Fruit fly (Drosophila melanogaster): ENCODE measurements around the gene CG31099.

The CG31099 gene

DNA sequence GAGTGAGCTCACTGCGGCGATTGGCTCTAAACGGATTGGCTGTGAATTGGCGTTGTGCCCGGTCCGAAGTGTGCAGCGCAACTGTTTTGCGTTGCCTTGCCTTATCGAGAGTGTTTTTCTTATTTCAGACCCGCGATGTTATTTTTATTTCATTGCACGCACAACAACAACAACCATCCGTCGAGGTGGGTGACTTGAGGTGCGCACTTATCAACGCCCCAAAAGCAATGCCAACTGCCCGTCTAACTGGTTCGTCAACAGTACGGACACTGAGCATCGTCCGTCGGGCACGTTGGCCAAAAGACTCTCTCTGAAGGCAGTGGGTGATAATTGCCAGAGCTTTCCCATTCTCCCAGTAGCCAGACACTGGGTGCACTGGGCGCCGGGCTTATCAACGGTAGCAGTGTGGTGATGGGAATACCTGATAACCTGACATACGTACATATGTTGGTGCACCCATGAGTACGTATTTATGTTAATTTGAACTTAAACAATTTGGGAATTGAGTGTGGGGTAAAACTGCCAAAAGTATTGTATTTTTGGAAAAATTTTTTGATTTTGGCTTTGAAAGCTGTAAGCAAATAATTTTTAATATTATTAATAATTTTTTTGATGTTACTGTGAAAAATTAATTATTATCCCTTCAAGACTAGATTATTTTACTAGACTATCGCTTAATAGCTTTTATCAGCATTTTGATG, 15.3 kb downstream of the CG31099 start, which contains the start of gene CG31102:
TSS of gene CG31102 (minus strand) at position 275 of the 701 bp plus-strand sequence.
- TF ChIP-seq Sin3A (optimal IDR thresholded peaks at IDR 0.05): no peak
- TF ChIP-seq ttk (optimal IDR thresholded peaks at IDR 0.05): no peak
- no peak for TF ChIP-seq Myc (optimal IDR thresholded peaks at IDR 0.05)
- no peak for TF ChIP-seq insv (optimal IDR thresholded peaks at IDR 0.05)

DNA sequence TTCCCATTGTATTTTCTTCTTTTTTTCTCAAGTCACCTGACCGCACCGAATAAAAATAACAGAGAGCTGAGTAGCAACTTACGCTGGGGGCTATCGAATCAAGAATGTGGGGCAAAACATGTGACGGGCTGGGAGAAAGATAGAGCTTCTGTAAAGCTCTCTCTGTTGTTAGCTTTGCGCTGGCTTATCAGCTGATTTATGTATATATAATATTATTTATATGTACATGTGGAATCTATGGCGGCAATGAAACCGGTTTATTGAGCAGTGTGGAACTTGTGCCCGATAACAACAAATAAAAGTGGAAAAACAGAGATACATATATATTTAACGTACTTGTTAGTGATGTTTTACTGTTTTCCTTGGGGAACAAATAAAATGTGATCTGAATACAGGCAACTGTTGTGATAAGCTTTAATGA, 17.9 kb downstream of the CG31099 start, which contains the start of gene CG31098:
TSS of gene CG31098 (minus strand) at position 114 of the 421 bp plus-strand sequence.
- no peak for TF ChIP-seq Sin3A (optimal IDR thresholded peaks at IDR 0.05)

DNA sequence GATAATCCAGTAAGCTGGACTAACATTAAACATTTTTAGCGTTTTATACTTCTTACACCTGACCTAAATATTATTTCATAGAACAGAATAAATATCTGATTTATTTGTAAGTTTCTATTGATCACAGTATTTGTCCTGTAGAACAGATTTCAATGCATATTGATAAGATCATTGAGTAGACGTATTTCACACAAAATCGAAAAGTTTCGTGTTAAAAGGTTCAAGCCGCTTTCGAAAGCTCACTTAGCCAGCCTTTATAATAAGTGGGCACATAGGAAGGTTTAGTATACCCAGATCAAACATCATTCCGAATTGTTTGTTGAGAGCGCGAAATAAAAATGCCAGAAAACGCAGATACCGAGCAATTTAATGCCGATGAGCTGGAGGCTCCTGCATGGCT, 21.2 kb downstream of the CG31099 start, which contains the start of gene CG11893:
TSS of gene CG11893 (plus strand) at position 301 of the 400 bp plus-strand sequence.
- no peak for TF ChIP-seq Myc (optimal IDR thresholded peaks at IDR 0.05)
- no peak for TF ChIP-seq ttk (optimal IDR thresholded peaks at IDR 0.05)
- TF ChIP-seq psq (optimal IDR thresholded peaks at IDR 0.05): no peak
- no peak for TF ChIP-seq insv (optimal IDR thresholded peaks at IDR 0.05)
- TF ChIP-seq h (optimal IDR thresholded peaks at IDR 0.05): no peak
- no peak for TF ChIP-seq Sin3A (optimal IDR thresholded peaks at IDR 0.05)

DNA sequence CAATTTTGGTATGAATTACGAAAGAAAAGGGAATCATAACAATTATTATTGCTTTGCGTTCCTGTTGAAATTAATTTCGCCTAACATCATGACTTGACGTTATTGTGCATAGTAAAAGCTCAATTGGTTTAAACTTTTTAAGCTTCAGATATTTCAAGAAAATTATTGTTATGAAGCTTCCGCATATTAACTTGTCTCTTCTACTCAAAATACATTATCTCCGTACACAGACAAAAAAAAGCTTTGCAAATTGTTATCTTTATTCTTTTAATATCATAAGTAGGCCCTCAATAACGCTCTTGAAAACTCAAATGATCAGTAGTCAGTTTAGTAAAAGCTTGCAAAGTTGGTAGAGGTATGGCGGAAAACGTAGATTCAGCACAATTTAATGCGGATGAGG, 23.6 kb downstream of the CG31099 start, which contains the start of gene CG13658:
TSS of gene CG13658 (plus strand) at position 347 of the 400 bp plus-strand sequence.
- TF ChIP-seq ttk (optimal IDR thresholded peaks at IDR 0.05) (no peak), h (optimal IDR thresholded peaks at IDR 0.05) (no peak), insv (optimal IDR thresholded peaks at IDR 0.05) (no peak), Sin3A (optimal IDR thresholded peaks at IDR 0.05) (no peak), Myc (optimal IDR thresholded peaks at IDR 0.05) (no peak), psq (optimal IDR thresholded peaks at IDR 0.05) (no peak)

DNA sequence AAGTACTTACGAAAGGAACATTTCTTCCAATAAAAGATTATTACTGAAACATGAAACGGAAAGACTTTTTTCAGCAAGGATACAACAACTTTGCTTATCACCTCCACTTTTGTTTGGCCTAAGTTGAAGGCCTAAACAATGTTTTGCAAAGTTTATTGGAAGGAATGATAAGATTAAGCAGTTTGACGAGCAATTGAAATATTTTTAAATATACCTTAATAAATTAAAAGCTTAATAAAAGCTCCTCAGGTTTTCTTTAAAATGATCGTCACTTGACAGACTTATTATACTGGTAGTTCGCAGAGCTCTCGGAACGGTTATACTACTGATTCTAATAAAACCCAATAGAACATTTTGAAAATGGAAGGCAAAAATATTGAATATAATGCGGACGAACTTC, 25.6 kb downstream of the CG31099 start, which contains the start of gene CG31104:
TSS of gene CG31104 (plus strand) at position 301 of the 400 bp plus-strand sequence.
- TF ChIP-seq psq (optimal IDR thresholded peaks at IDR 0.05) (no peak), insv (optimal IDR thresholded peaks at IDR 0.05) (no peak), Myc (optimal IDR thresholded peaks at IDR 0.05) (no peak), Sin3A (optimal IDR thresholded peaks at IDR 0.05) (no peak), h (optimal IDR thresholded peaks at IDR 0.05) (no peak), ttk (optimal IDR thresholded peaks at IDR 0.05) (no peak)

DNA sequence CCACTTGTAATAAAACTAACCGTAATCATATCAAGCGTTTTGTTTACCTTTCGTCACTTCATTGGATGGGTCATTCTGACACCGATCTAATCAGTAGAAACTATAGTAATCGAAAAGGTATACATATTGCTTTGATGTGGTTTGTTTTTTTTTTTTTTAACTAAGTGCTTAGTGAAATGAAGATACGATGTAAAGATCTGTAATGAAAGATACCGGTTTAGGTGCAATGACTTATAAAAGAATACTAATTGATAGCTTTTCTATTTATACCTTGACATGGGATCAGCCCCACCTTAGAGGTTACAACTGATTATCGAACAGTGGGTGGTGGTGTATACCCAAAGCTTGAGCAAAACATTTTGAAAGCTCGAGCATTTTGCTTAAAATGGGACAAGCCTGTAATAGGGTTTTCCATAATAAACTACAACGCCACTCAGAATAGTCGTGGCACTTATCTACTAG, 27.5 kb downstream of the CG31099 start, which contains the start of gene CG31300:
TSS of gene CG31300 (plus strand) at position 412 of the 462 bp plus-strand sequence.
- TF ChIP-seq psq (optimal IDR thresholded peaks at IDR 0.05) (no peak), insv (optimal IDR thresholded peaks at IDR 0.05) (no peak)

DNA sequence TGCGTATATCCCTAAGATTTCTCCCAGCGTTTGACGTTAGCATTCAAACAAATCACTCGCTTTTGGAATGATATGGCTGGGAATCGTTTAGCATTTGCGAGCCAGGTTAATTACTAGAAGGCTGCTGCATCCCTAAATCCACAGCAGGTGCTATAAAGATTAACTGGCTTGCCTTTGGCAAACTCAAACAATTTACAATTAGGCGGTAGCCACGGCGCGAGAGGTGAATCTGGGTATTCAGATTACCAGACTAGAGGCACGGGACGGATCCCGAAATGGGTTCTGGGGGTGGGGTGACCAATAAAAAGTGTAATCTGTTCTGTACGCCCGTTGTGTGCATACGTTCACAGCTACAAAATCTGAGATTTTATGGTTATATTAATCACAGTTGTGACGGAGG, 29.6 kb downstream of the CG31099 start, which contains the start of gene CG11892:
TSS of gene CG11892 (plus strand) at position 384 of the 400 bp plus-strand sequence.
- TF ChIP-seq Sin3A (optimal IDR thresholded peaks at IDR 0.05) (no peak), h (optimal IDR thresholded peaks at IDR 0.05) (no peak), Myc (optimal IDR thresholded peaks at IDR 0.05) (no peak), insv (optimal IDR thresholded peaks at IDR 0.05) (no peak), psq (optimal IDR thresholded peaks at IDR 0.05) (no peak)

DNA sequence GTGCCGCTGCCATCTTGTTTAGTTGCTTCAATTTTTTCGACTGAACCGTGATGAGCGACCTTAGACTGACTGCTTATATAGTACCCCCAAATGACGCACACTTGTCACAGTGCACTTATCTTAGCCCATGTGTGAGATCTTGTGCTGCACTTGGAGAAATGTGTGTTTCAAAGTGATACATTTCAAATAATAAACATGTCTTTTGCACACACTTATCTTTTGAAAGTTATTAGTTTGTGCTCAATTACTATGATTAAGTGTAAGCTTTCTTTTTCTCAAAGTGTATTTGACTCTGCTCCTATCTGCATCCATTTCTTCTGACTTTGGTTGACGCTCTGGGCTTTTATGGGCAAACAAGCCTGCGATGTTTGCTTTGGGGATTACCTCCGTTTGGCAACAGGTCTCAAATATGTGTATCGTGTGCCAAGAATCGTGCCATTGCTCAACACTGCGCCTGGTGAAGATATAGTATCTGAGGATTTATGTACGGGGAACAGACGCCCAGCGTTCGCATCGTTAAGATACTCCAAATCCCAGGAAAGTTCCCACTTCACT, 30.9 kb downstream of the CG31099 start, which contains the start of gene CG10514:
TSS of gene CG10514 (minus strand) at position 51 of the 555 bp plus-strand sequence.
- TF ChIP-seq Myc (optimal IDR thresholded peaks at IDR 0.05) (no peak), insv (optimal IDR thresholded peaks at IDR 0.05) (no peak), Sin3A (optimal IDR thresholded peaks at IDR 0.05) (no peak), psq (optimal IDR thresholded peaks at IDR 0.05) (no peak), h (optimal IDR thresholded peaks at IDR 0.05) (no peak), ttk (optimal IDR thresholded peaks at IDR 0.05) (no peak)

DNA sequence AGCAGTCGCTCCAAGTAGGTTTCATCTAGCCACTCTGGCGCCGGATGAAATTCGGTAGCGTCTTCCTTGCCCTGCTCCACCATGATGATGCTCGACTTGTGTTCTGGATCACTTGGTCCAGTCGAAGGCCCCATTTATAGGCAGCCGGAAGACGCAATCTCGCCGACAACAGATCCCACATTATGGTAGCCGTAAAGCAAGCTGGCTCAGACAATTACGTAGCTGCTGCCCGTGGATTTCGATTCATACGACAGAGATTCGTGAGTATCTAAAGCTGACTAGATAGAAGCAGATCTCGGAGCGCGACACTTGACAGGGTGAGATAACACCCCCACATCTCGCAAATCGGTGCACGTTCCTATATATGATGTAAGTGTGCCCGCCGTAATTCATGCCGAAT, 33.6 kb downstream of the CG31099 start, which contains the start of gene CG10513:
TSS of gene CG10513 (minus strand) at position 101 of the 400 bp plus-strand sequence.
- TF ChIP-seq insv (optimal IDR thresholded peaks at IDR 0.05): no peak
- TF ChIP-seq h (optimal IDR thresholded peaks at IDR 0.05): no peak
- no peak for TF ChIP-seq psq (optimal IDR thresholded peaks at IDR 0.05)
- TF ChIP-seq Sin3A (optimal IDR thresholded peaks at IDR 0.05): no peak
- TF ChIP-seq ttk (optimal IDR thresholded peaks at IDR 0.05): no peak
- no peak for TF ChIP-seq Myc (optimal IDR thresholded peaks at IDR 0.05)

DNA sequence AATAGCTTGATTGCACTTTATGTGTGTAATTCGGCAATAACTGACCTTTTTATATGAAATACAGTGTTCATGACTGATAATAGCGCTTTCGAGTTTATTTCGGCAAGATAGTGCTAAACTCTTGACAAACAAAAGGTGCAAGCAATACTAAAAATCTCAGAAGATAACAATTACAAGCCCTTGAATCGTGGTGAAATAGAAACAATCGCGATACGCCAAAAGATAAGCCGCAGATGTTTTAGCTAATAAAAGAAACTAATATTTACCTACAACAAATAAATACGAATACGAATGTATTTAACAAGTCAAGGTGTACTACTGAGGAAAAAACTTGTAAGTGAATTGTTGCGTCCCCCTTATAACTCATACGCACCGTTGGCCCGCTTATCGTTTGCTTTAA, 35.5 kb downstream of the CG31099 start:
- TF ChIP-seq Myc (optimal IDR thresholded peaks at IDR 0.05): no peak
- no peak for TF ChIP-seq Sin3A (optimal IDR thresholded peaks at IDR 0.05)
- TF ChIP-seq ttk (optimal IDR thresholded peaks at IDR 0.05): no peak

DNA sequence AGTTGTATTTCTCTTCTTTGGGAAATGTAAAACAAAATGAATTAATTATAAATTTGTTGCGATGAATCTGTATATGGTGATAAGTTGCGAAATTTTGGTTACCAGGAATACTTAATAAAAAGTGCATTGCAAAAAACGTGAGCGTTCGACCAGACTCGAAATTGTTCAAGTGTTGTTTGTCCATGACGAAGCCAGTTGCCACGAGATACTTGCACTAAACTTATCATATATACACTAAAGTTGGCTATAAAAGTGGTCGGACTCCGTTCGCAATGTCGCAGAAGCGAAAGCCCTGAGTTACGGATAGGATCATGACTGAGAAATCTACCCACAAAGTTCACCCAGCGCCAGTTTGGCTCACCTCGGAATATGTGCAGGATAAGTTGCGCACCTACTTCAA, 37.2 kb downstream of the CG31099 start, which contains the start of gene CG11878:
TSS of gene CG11878 (plus strand) at position 301 of the 400 bp plus-strand sequence.
- TF ChIP-seq h (optimal IDR thresholded peaks at IDR 0.05) (no peak), insv (optimal IDR thresholded peaks at IDR 0.05) (no peak), ttk (optimal IDR thresholded peaks at IDR 0.05) (no peak), psq (optimal IDR thresholded peaks at IDR 0.05) (no peak), Myc (optimal IDR thresholded peaks at IDR 0.05) (no peak), Sin3A (optimal IDR thresholded peaks at IDR 0.05) (no peak)

DNA sequence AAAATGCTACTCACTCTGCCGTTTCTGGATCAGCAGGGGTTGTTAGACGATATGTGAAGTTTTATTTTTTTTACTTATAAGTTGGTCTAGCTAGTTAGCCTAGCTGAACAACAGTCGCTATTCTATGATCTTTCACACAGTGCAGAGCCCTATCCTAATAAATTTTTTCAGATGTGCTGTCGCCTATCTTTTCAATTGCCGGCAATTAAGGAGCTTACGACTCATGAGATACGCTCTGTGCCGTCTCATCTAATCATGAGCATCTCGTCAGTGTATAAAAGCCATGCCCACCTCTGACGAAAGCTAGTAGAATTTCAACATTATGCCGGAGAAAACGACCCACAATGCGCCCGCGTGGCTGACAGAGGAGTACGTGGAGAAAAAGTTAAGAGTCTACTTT, 40.8 kb downstream of the CG31099 start, which contains the start of the genes CG11889 and CG11891:
TSS of gene CG11889 (plus strand) at position 301 of the 400 bp plus-strand sequence.
TSS of gene CG11891 (plus strand) at position 301 of the 400 bp plus-strand sequence.
- TF ChIP-seq ttk (optimal IDR thresholded peaks at IDR 0.05) (no peak), Myc (optimal IDR thresholded peaks at IDR 0.05) (no peak), h (optimal IDR thresholded peaks at IDR 0.05) (no peak), psq (optimal IDR thresholded peaks at IDR 0.05) (no peak), insv (optimal IDR thresholded peaks at IDR 0.05) (no peak)

Data from Kc167 (cell line).